Worm (Caenorhabditis elegans): ENCODE data around the gene cln-3.3.

Gene cln-3.3

DNA sequence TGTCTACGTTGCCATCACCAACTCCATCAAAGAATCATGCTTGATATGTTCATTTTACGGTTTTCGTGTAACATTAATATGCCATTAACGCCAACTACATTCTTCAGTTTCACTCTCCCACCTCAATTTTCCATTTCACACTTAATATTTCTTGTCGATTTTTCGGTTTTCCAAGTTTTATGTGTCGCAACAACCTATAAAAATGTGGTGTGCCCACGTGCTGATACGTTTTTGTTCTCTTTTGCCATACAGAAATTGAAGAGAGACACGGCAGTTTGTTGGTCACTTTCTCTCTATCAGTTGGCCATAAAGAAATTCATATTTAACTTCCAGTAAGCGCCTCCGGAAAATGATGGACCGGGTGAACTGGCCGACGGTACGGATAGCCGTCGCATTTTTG, at the start of gene cln-3.3:
cln-3.3 (plus strand) TSS at position 334 of the 400 bp plus-strand sequence.
- TF ChIP-seq nhr-80 (tag; optimal IDR thresholded peaks at IDR 0.05) (peak; percentile 44), ztf-22 (GFP tag; optimal IDR thresholded peaks at IDR 0.05) (no peak)

DNA sequence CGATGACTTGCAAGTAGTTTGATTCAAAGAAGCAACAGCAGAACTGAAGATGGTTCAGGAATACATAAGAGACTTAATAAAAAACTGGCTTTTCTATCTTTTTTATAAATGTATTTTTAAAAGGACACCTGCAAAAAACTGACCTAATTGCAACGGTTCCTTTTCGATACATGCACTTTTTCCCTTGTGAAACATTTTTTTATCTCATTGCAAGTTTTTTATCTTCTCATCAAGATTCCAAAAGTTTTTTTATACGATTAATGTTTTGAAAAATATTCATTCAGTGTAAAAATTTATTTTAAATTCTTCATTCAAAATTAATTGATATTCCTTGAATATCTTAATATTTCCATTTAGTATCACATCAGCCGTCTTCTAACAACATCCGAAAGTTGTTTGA, 47.3 kb upstream of the cln-3.3 start, which contains the start of gene oac-29:
oac-29 (minus strand) TSS at position 101 of the 400 bp plus-strand sequence.
- no peak for TF ChIP-seq F22D6.2 (tag; optimal IDR thresholded peaks at IDR 0.05)
- no peak for TF ChIP-seq mcd-1 (GFP tag; IDR thresholded peaks at IDR 0.05)
- TF ChIP-seq F37B4.10 (GFP tag; IDR thresholded peaks at IDR 0.05) = no peak
- no peak for TF ChIP-seq pha-4 (tag; optimal IDR thresholded peaks at IDR 0.05)
- no peak for TF ChIP-seq xnd-1 (tag; optimal IDR thresholded peaks at IDR 0.05)
- no peak for TF ChIP-seq F49E8.2 (tag; optimal IDR thresholded peaks at IDR 0.05; ENCODE audit: insufficient read depth)
- no peak for TF ChIP-seq dpff-1 (tag; optimal IDR thresholded peaks at IDR 0.05)
- no peak for TF ChIP-seq sptf-2 (GFP tag; optimal IDR thresholded peaks at IDR 0.05)
- TF ChIP-seq tlf-1 (GFP tag; optimal IDR thresholded peaks at IDR 0.05) = no peak
- TF ChIP-seq repo-1 (tag; optimal IDR thresholded peaks at IDR 0.05) = no peak
- no peak for TF ChIP-seq F10E7.11 (tag; optimal IDR thresholded peaks at IDR 0.05)
- no peak for TF ChIP-seq T07F8.4 (tag; optimal IDR thresholded peaks at IDR 0.05)
- no peak for TF ChIP-seq let-526 (GFP tag; IDR thresholded peaks at IDR 0.05)
- no peak for TF ChIP-seq ztf-28 (GFP tag; IDR thresholded peaks at IDR 0.05)
- no peak for TF ChIP-seq nhr-80 (tag; optimal IDR thresholded peaks at IDR 0.05)

DNA sequence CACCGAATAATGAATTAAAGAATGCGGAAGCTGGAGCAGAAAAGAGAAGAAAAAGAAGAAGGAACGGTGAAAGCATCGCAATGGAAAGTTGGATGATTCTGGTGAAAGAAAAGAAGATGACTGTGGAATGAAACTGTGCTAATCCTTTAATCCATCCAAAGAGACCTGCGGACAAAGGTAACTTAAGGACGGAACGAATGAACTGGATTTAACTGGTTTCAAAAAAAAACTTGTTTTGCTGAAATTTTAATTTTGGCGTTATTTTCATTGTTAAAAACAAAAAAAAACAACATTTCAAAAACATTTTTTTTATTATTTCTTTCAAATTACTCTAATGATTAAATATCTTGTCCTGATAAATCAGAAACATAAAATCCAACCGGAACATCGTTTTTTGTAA, 45.9 kb upstream of the cln-3.3 start, which contains the start of gene grl-12:
grl-12 (minus strand) TSS at position 101 of the 400 bp plus-strand sequence.
- TF ChIP-seq mes-4 (tag; optimal IDR thresholded peaks at IDR 0.05) = no peak
- no peak for TF ChIP-seq K12H6.12 (tag; optimal IDR thresholded peaks at IDR 0.05)
- no peak for TF ChIP-seq B0035.1 (tag; optimal IDR thresholded peaks at IDR 0.05)
- TF ChIP-seq athp-1 (tag; optimal IDR thresholded peaks at IDR 0.05) = no peak
- no peak for TF ChIP-seq unc-62 (GFP tag; optimal IDR thresholded peaks at IDR 0.05)
- no peak for TF ChIP-seq zfh-2 (GFP tag; conservative IDR thresholded peaks at IDR 0.05)
- TF ChIP-seq aptf-2 (GFP tag; conservative IDR thresholded peaks at IDR 0.05) = no peak
- no peak for TF ChIP-seq madf-6 (GFP tag; IDR thresholded peaks at IDR 0.05)
- TF ChIP-seq ceh-100 (GFP tag; IDR thresholded peaks at IDR 0.05) = no peak
- no peak for TF ChIP-seq snpc-1.1 (tag; optimal IDR thresholded peaks at IDR 0.05; ENCODE audit: insufficient read depth)

DNA sequence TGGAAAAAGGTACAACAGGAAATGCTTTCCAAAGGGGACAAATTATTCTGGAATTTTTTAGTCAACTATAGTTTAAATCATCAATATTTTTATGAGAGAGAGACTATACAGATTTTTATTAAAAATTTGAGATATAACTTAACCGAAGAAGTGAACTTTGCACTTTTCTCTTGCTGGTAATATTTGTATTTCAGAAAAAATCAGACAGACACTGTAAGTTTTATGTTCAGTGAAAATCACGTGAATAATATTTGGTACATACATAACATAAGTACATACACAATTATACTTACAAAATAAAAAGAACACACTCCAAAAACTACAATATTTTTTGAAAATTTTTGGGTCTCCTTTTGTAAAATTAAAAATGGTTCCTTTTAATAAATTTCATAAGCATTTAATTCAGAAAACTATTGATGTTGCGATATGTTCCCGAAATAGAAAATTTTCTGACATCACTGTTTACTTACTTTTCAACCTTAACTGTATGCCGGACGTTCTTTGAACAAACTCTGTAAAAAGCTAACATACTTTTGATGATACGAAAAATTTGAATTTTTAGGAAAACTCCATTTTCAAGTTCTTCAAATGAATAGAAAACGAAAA, 45.1 kb upstream of the cln-3.3 start, which contains the start of the genes F28A12.10 and acd-4:
F28A12.10 (minus strand) TSS at position 101 of the 606 bp plus-strand sequence.
acd-4 (plus strand) TSS at position 556 of the 606 bp plus-strand sequence.
- TF ChIP-seq lsl-1 (GFP tag; optimal IDR thresholded peaks at IDR 0.05) (no peak), zim-3 (tag; optimal IDR thresholded peaks at IDR 0.05) (no peak), B0261.1 (tag; optimal IDR thresholded peaks at IDR 0.05) (no peak), somi-1 (GFP tag; optimal IDR thresholded peaks at IDR 0.05) (no peak), lin-40 (tag; optimal IDR thresholded peaks at IDR 0.05) (no peak), nhr-27 (tag; optimal IDR thresholded peaks at IDR 0.05) (no peak), hrde-1 (tag; optimal IDR thresholded peaks at IDR 0.05; ENCODE audit: borderline replicate concordance) (no peak), snpc-1.1 (tag; optimal IDR thresholded peaks at IDR 0.05; ENCODE audit: insufficient read depth) (no peak), egl-18 (GFP tag; IDR thresholded peaks at IDR 0.05) (no peak), madf-10 (tag; optimal IDR thresholded peaks at IDR 0.05) (no peak)
